Fruit fly (Drosophila melanogaster): Measurements from ENCODE around the gene CG12237.

CG12237 gene

DNA sequence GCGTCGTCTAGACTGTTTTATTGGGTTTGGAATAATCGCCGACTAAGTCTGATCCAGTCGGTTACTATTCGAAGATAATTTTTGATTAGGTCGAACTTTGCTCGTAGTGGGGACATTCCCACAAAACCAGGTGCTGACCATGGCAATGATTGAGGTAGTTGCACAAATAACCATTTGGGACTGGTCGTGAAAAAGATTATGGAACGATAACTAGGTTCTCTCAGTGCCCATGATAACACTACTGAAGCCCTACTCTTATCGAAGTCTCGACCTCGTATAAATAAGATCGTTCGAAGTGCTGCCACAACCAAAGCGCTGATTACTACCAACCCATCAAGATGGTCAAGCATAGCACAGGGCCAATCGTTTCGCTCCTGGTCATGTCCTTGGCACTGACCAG is 50.4 kb downstream of the CG12237 start, which contains the start of gene CG14205:
CG14205 (plus strand) TSS at position 301 of the 400 bp plus-strand sequence.
- no peak for TF ChIP-seq CG8301 (tag; optimal IDR thresholded peaks at IDR 0.05)
- TF ChIP-seq fd96Ca (GFP tag; IDR thresholded peaks at IDR 0.05), result no peak
- TF ChIP-seq CG10348 (GFP tag; IDR thresholded peaks at IDR 0.05), result no peak
- no peak for TF ChIP-seq Pif1B (GFP tag; optimal IDR thresholded peaks at IDR 0.05)
- no peak for TF ChIP-seq EcR (GFP tag; optimal IDR thresholded peaks at IDR 0.05)
- TF ChIP-seq gl (tag; optimal IDR thresholded peaks at IDR 0.05), result no peak
- no peak for TF ChIP-seq CG15710 (tag; optimal IDR thresholded peaks at IDR 0.05)
- no peak for TF ChIP-seq CG4496 (GFP tag; IDR thresholded peaks at IDR 0.05)
- TF ChIP-seq Snoo (tag; optimal IDR thresholded peaks at IDR 0.05), result no peak
- no peak for TF ChIP-seq CG34367 (tag; optimal IDR thresholded peaks at IDR 0.05)
- no peak for TF ChIP-seq Pif1A (GFP tag; optimal IDR thresholded peaks at IDR 0.05)
- no peak for TF ChIP-seq CG17806 (tag; optimal IDR thresholded peaks at IDR 0.05)
- TF ChIP-seq CG13204 (GFP tag; optimal IDR thresholded peaks at IDR 0.05), result no peak
- no peak for TF ChIP-seq CG9948 (tag; optimal IDR thresholded peaks at IDR 0.05)
